Worm (Caenorhabditis elegans): ENCODE measurements around the gene VF13D12L.3.
A peak's percentile ranks its signal among the peaks of the same experiment; 100 is the strongest.

VF13D12L.3 gene

DNA sequence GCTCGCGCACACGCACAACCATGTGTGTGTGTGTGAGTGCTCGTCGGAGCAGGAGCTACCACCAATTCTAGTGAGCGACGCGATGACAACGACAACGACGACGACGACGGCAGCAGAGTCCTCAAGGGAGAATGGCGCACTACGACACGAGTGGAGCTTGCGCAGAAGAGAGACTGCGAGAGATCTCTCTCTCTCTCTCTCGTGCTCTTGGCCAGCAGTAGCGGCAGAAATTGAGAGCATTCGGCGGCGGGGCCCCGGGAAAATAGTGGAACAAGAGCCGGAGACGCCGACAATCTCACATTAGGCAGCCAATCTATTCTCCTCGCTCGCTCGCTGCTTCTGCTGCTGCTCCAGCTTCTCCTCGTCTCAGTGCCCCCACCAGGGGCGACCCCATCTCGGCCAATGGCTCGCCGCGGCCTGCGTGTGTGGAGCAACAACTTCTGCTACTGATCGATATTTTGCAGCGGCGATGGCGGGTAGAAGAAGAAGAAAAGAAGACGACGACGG, 41.0 kb downstream of the VF13D12L.3 start (continued):
- no peak for TF ChIP-seq pha-4 (tag; optimal IDR thresholded peaks at IDR 0.05)
- no peak for TF ChIP-seq fkh-3 (tag; optimal IDR thresholded peaks at IDR 0.05)
- no peak for TF ChIP-seq attf-5 (GFP tag; optimal IDR thresholded peaks at IDR 0.05)
- TF ChIP-seq F57A8.1 (GFP tag; optimal IDR thresholded peaks at IDR 0.05), result no peak
- peak; percentile 51; the same call in 1 of the 2 replicates for TF ChIP-seq pbrm-1 (GFP tag; IDR thresholded peaks at IDR 0.05)
- TF ChIP-seq hlh-12 (tag; optimal IDR thresholded peaks at IDR 0.05), result no peak
- peak; percentile 45 for TF ChIP-seq atf-7 (tag; optimal IDR thresholded peaks at IDR 0.05)
- TF ChIP-seq lir-1 (GFP tag; conservative IDR thresholded peaks at IDR 0.05), result no peak
- no peak; the same call in 1 of the 2 replicates for TF ChIP-seq Y79H2A.3 (GFP tag; conservative IDR thresholded peaks at IDR 0.05)
- TF ChIP-seq lsy-27 (tag; optimal IDR thresholded peaks at IDR 0.05; ENCODE audit: borderline replicate concordance, insufficient read depth), result no peak
- TF ChIP-seq bed-1 (GFP tag; IDR thresholded peaks at IDR 0.05), result no peak
- no peak for TF ChIP-seq lag-1 (GFP tag; IDR thresholded peaks at IDR 0.05)
- peak; percentile 36 for TF ChIP-seq athp-1 (tag; optimal IDR thresholded peaks at IDR 0.05)
- peak; percentile 36; the same call in 1 of the 2 replicates for TF ChIP-seq ceh-100 (GFP tag; IDR thresholded peaks at IDR 0.05)
- no peak for TF ChIP-seq ama-1 (optimal IDR thresholded peaks at IDR 0.05)
- no peak for TF ChIP-seq ama-1 (GFP tag; optimal IDR thresholded peaks at IDR 0.05)
- TF ChIP-seq ztf-26 (tag; optimal IDR thresholded peaks at IDR 0.05), result no peak
- TF ChIP-seq egrh-3 (GFP tag; IDR thresholded peaks at IDR 0.05), result peak; percentile 94
- no peak for TF ChIP-seq sptf-2 (GFP tag; optimal IDR thresholded peaks at IDR 0.05)
- TF ChIP-seq nhr-90 (tag; optimal IDR thresholded peaks at IDR 0.05), result peak; percentile 8
- no peak for TF ChIP-seq madf-6 (GFP tag; IDR thresholded peaks at IDR 0.05)
- no peak for TF ChIP-seq C17E4.6 (GFP tag; IDR thresholded peaks at IDR 0.05)
- TF ChIP-seq aptf-3 (GFP tag; IDR thresholded peaks at IDR 0.05), result no peak
- TF ChIP-seq nfya-1 (tag; optimal IDR thresholded peaks at IDR 0.05; ENCODE audit: borderline replicate concordance, insufficient read depth), result no peak
- peak; percentile 78 for TF ChIP-seq K12H6.12 (tag; optimal IDR thresholded peaks at IDR 0.05)
- TF ChIP-seq ZK185.1 (tag; optimal IDR thresholded peaks at IDR 0.05; ENCODE audit: poor library complexity, severe bottlenecking), result peak; percentile 48
- no peak for TF ChIP-seq ceh-58 (GFP tag; IDR thresholded peaks at IDR 0.05)
- TF ChIP-seq sdz-38 (tag; optimal IDR thresholded peaks at IDR 0.05), result no peak
- TF ChIP-seq sea-2 (GFP tag; IDR thresholded peaks at IDR 0.05), result no peak
- no peak for TF ChIP-seq somi-1 (GFP tag; optimal IDR thresholded peaks at IDR 0.05)
- TF ChIP-seq nfyb-1 (GFP tag; IDR thresholded peaks at IDR 0.05), result 0 out of 2 replicates have a peak, but pooled peaks have one; percentile 24
- peak; percentile 60 for TF ChIP-seq F52B5.7 (tag; optimal IDR thresholded peaks at IDR 0.05)
- TF ChIP-seq dpl-1 (GFP tag; optimal IDR thresholded peaks at IDR 0.05), result no peak
- TF ChIP-seq rec-8 (tag; optimal IDR thresholded peaks at IDR 0.05), result no peak
- peak; percentile 35 for TF ChIP-seq F10E7.11 (tag; optimal IDR thresholded peaks at IDR 0.05)
- TF ChIP-seq bed-2 (GFP tag; IDR thresholded peaks at IDR 0.05), result peak; percentile 23; the same call in 1 of the 2 replicates
- TF ChIP-seq D2030.7 (GFP tag; IDR thresholded peaks at IDR 0.05), result no peak
- no peak for TF ChIP-seq dpff-1 (tag; optimal IDR thresholded peaks at IDR 0.05)
- no peak for TF ChIP-seq Y95B8A.8 (GFP tag; IDR thresholded peaks at IDR 0.05)
- TF ChIP-seq ekl-4 (GFP tag; IDR thresholded peaks at IDR 0.05), result peak; percentile 55
- no peak for TF ChIP-seq F23B12.7 (tag; optimal IDR thresholded peaks at IDR 0.05; ENCODE audit: insufficient read depth)
- TF ChIP-seq hmg-1.2 (GFP tag; IDR thresholded peaks at IDR 0.05), result peak; percentile 39
- TF ChIP-seq akir-1 (GFP tag; optimal IDR thresholded peaks at IDR 0.05), result no peak
- 0 out of 2 replicates have a peak, but pooled peaks have one; percentile 42 for TF ChIP-seq cebp-2 (GFP tag; IDR thresholded peaks at IDR 0.05)
- peak in 1 of 3 experiments; percentile 41 for TF ChIP-seq lin-35 (GFP tag; optimal IDR thresholded peaks at IDR 0.05)
- TF ChIP-seq rcor-1 (GFP tag; IDR thresholded peaks at IDR 0.05), result 0 out of 2 replicates have a peak, but pooled peaks have one; percentile 35
- TF ChIP-seq T26A5.8 (tag; optimal IDR thresholded peaks at IDR 0.05), result no peak
- peak; percentile 52 for TF ChIP-seq repo-1 (tag; optimal IDR thresholded peaks at IDR 0.05)

Measured in whole organism, young adult.